Fruit fly (Drosophila melanogaster): ENCODE measurements around the gene Efa6.

The Efa6 gene

DNA sequence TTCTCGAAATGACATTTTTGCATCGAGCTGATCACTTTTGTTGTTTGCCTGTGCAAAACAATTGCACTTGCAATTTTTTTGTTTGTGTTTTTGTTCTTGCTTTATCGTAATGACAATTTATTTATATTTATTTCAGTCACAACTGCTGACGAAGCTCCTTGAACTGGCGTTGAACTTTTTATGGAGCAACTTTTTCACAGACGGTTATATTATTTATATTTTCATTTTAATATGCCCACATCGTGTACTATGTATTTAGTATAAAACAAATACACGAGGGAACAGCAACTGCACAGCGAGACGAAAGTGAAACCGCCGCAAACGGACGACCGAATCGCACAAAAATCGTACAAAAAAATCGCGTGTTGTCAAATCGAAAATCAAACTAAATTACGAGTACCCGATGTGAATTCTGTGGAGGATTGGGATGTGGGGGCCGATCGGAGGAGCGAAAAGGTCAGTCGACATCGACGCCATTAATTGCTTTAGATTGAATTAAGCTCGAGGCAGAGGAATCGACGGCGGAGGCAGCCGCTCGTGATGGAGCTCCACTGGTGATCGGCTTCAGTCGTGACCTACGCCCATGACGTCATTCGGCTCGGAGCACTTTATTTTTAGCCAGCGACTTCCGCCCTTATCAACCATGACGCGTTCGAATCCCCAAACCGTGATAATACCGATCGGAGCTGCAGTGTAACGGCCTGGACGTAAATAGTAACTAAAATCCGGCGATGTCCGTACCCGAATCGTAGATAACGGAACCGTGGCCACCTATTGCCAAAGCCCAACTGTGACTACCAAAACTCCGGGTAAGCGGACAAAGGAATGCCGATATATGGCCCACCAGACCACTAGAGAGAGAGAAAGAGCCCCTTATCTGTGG lies 48.4 kb downstream of the Efa6 start:
- TF ChIP-seq Abd-B (GFP tag; optimal IDR thresholded peaks at IDR 0.05) (no peak), sage (GFP tag; optimal IDR thresholded peaks at IDR 0.05) (no peak), fru (GFP tag; optimal IDR thresholded peaks at IDR 0.05) (peak; percentile 50), Jra (GFP tag; optimal IDR thresholded peaks at IDR 0.05) (no peak), lola (GFP tag; optimal IDR thresholded peaks at IDR 0.05) (no peak), CG9705 (GFP tag; optimal IDR thresholded peaks at IDR 0.05) (peak; percentile 13), CG32264 (GFP tag; optimal IDR thresholded peaks at IDR 0.05) (peak; percentile 19), ey (GFP tag; optimal IDR thresholded peaks at IDR 0.05) (no peak), HLH106 (tag; optimal IDR thresholded peaks at IDR 0.05) (peak; percentile 14), OdsH (GFP tag; optimal IDR thresholded peaks at IDR 0.05) (peak; percentile 65), GATAd (GFP tag; optimal IDR thresholded peaks at IDR 0.05) (no peak), jim (GFP tag; optimal IDR thresholded peaks at IDR 0.05) (no peak), Mio (GFP tag; optimal IDR thresholded peaks at IDR 0.05) (no peak), psq (GFP tag; optimal IDR thresholded peaks at IDR 0.05) (peak; percentile 24), Hr83 (GFP tag; optimal IDR thresholded peaks at IDR 0.05; ENCODE audit: poor library complexity, severe bottlenecking) (peak; percentile 92), tai (GFP tag; optimal IDR thresholded peaks at IDR 0.05) (no peak), Dif (GFP tag; optimal IDR thresholded peaks at IDR 0.05; ENCODE audit: partially characterized antibody) (no peak), Hr78 (GFP tag; optimal IDR thresholded peaks at IDR 0.05) (no peak), dl (GFP tag; optimal IDR thresholded peaks at IDR 0.05; ENCODE audit: insufficient read depth in 1 of 2, partially characterized antibody in 2 of 2) (peak in 1 of 2 experiments; percentile 41), Dfd (GFP tag; optimal IDR thresholded peaks at IDR 0.05) (no peak), CrebA (GFP tag; optimal IDR thresholded peaks at IDR 0.05; ENCODE audit: borderline replicate concordance) (peak; percentile 45), br (GFP tag; optimal IDR thresholded peaks at IDR 0.05) (peak; percentile 57), brk (GFP tag; optimal IDR thresholded peaks at IDR 0.05) (no peak), Hnf4 (GFP tag; optimal IDR thresholded peaks at IDR 0.05) (peak; percentile 29), dmrt93B (GFP tag; optimal IDR thresholded peaks at IDR 0.05) (no peak), Vsx2 (GFP tag; optimal IDR thresholded peaks at IDR 0.05; ENCODE audit: partially characterized antibody) (no peak), pan (optimal IDR thresholded peaks at IDR 0.05) (no peak), dsf (GFP tag; optimal IDR thresholded peaks at IDR 0.05; ENCODE audit: borderline replicate concordance) (no peak), N (GFP tag; optimal IDR thresholded peaks at IDR 0.05) (no peak), Sp1 (GFP tag; optimal IDR thresholded peaks at IDR 0.05) (peak; percentile 41), usp (GFP tag; optimal IDR thresholded peaks at IDR 0.05) (no peak), Myc (optimal IDR thresholded peaks at IDR 0.05) (no peak), rgr (GFP tag; optimal IDR thresholded peaks at IDR 0.05) (peak; percentile 70), woc (GFP tag; optimal IDR thresholded peaks at IDR 0.05) (no peak), h (GFP tag; optimal IDR thresholded peaks at IDR 0.05) (peak; percentile 37), foxo (GFP tag; optimal IDR thresholded peaks at IDR 0.05) (peak in 1 of 2 experiments; percentile 54), Rel (GFP tag; optimal IDR thresholded peaks at IDR 0.05) (no peak), Rel (tag; optimal IDR thresholded peaks at IDR 0.05) (peak; percentile 53), sv (GFP tag; optimal IDR thresholded peaks at IDR 0.05) (no peak)

dm6 chr3R:22636567-22636889 lies 49.0 kb downstream of the Efa6 start:
- peak in 1 of 2 experiments; percentile 63 for TF ChIP-seq dl (GFP tag; optimal IDR thresholded peaks at IDR 0.05; ENCODE audit: insufficient read depth in 1 of 2, partially characterized antibody in 2 of 2)
- no peak for TF ChIP-seq dmrt93B (GFP tag; optimal IDR thresholded peaks at IDR 0.05)
- no peak for TF ChIP-seq OdsH (GFP tag; optimal IDR thresholded peaks at IDR 0.05)
- TF ChIP-seq h (GFP tag; optimal IDR thresholded peaks at IDR 0.05): peak; percentile 27
- no peak for TF ChIP-seq Sp1 (GFP tag; optimal IDR thresholded peaks at IDR 0.05)
- TF ChIP-seq Jra (GFP tag; optimal IDR thresholded peaks at IDR 0.05): no peak
- no peak for TF ChIP-seq Hr83 (GFP tag; optimal IDR thresholded peaks at IDR 0.05; ENCODE audit: poor library complexity, severe bottlenecking)
- TF ChIP-seq tai (GFP tag; optimal IDR thresholded peaks at IDR 0.05): no peak
- TF ChIP-seq Hnf4 (GFP tag; optimal IDR thresholded peaks at IDR 0.05): no peak
- no peak for TF ChIP-seq sv (GFP tag; optimal IDR thresholded peaks at IDR 0.05)
- TF ChIP-seq psq (GFP tag; optimal IDR thresholded peaks at IDR 0.05): no peak
- TF ChIP-seq Vsx2 (GFP tag; optimal IDR thresholded peaks at IDR 0.05; ENCODE audit: partially characterized antibody): no peak
- no peak for TF ChIP-seq Abd-B (GFP tag; optimal IDR thresholded peaks at IDR 0.05)
- TF ChIP-seq pan (optimal IDR thresholded peaks at IDR 0.05): no peak
- no peak for TF ChIP-seq CG32264 (GFP tag; optimal IDR thresholded peaks at IDR 0.05)
- TF ChIP-seq br (GFP tag; optimal IDR thresholded peaks at IDR 0.05): no peak
- no peak for TF ChIP-seq foxo (GFP tag; optimal IDR thresholded peaks at IDR 0.05)
- TF ChIP-seq jim (GFP tag; optimal IDR thresholded peaks at IDR 0.05): no peak
- TF ChIP-seq lola (GFP tag; optimal IDR thresholded peaks at IDR 0.05): no peak
- TF ChIP-seq Dif (GFP tag; optimal IDR thresholded peaks at IDR 0.05; ENCODE audit: partially characterized antibody): peak; percentile 85
- no peak for TF ChIP-seq Myc (optimal IDR thresholded peaks at IDR 0.05)
- no peak for TF ChIP-seq N (GFP tag; optimal IDR thresholded peaks at IDR 0.05)
- no peak for TF ChIP-seq CG9705 (GFP tag; optimal IDR thresholded peaks at IDR 0.05)
- peak; percentile 16 for TF ChIP-seq HLH106 (tag; optimal IDR thresholded peaks at IDR 0.05)
- no peak for TF ChIP-seq woc (GFP tag; optimal IDR thresholded peaks at IDR 0.05)
- no peak for TF ChIP-seq Rel (GFP tag; optimal IDR thresholded peaks at IDR 0.05)
- TF ChIP-seq Rel (tag; optimal IDR thresholded peaks at IDR 0.05): no peak
- TF ChIP-seq dsf (GFP tag; optimal IDR thresholded peaks at IDR 0.05; ENCODE audit: borderline replicate concordance): no peak
- TF ChIP-seq fru (GFP tag; optimal IDR thresholded peaks at IDR 0.05): no peak
